Worm (Caenorhabditis elegans) whole organism, L4 larva: ENCODE measurements around the gene unc-68.
A peak's percentile ranks its signal among the peaks of the same experiment; 100 is the strongest.

ENCODE experiments used
- F44E2.7 ChIP-seq: fragments of 200-800 bp; sonication (Bioruptor generic); IDR thresholded peaks from 2 replicates; pipeline ENCODE4 v2.1.2; 2022; ENCODE audit warnings: missing genetic modification characterization, missing compliant biosample characterization
- T20F7.1 ChIP-seq: fragments of 200-800 bp; sonication (Bioruptor generic); optimal IDR thresholded peaks from 2 replicates; lab custom pipeline; 2018; ENCODE audit warnings: mild to moderate bottlenecking, missing genetic modification characterization, missing compliant biosample characterization
- Y105C5A.15 ChIP-seq: fragments of 200-800 bp; sonication (Bioruptor generic); IDR thresholded peaks from 2 replicates; pipeline ENCODE4 v1.3.6; 2022; ENCODE audit warnings: missing genetic modification characterization, missing compliant biosample characterization
- Y75B8A.6 ChIP-seq: fragments of 200-800 bp; sonication (Bioruptor generic); IDR thresholded peaks from 2 replicates; pipeline ENCODE4 v1.3.6; 2022; ENCODE audit warnings: missing genetic modification reagents, missing genetic modification characterization, missing compliant biosample characterization
- ZK337.2 ChIP-seq: fragments of 200-800 bp; sonication (Bioruptor generic); IDR thresholded peaks from 2 replicates; pipeline ENCODE4 v1.3.6; 2022; ENCODE audit warnings: missing genetic modification reagents, missing genetic modification characterization, missing compliant biosample characterization
- aha-1 ChIP-seq: fragments of 150-350 bp; peaks from one replicate; lab custom pipeline; 2014; ENCODE audit warnings: missing biosample characterization, missing genetic modification characterization
- ama-1 ChIP-seq: fragments of 150-350 bp; optimal IDR thresholded peaks from 2 replicates; lab custom pipeline; 2014; ENCODE audit warnings: inconsistent platforms, mixed read lengths
- ceh-44 ChIP-seq: fragments of 200-800 bp; sonication (Bioruptor generic); IDR thresholded peaks from 2 replicates; pipeline ENCODE4 v1.3.6; 2022; ENCODE audit warnings: missing genetic modification reagents, missing genetic modification characterization, missing compliant biosample characterization
- ceh-62 ChIP-seq: sonication (generic microtip); optimal IDR thresholded peaks from 2 replicates; lab custom pipeline; 2017; ENCODE audit warnings: missing biosample characterization, missing genetic modification characterization
- cey-2 ChIP-seq: sonication (generic microtip); optimal IDR thresholded peaks from 3 replicates; lab custom pipeline; 2017; ENCODE audit warnings: missing genetic modification characterization, mild to moderate bottlenecking, missing compliant biosample characterization, antibody characterized with exemption, borderline replicate concordance; ENCODE audit not compliant: insufficient read depth
- daf-16 ChIP-seq, 3 experiments: sonication (generic microtip); optimal IDR thresholded peaks; 2 replicates each; lab custom pipeline; 2016 to 2017; ENCODE audit warnings: missing genetic modification characterization in 3 of 3, missing genetic modification reagents in 3 of 3, mild to moderate bottlenecking in 2 of 3, missing compliant biosample characterization in 2 of 3, missing biosample characterization in 1 of 3, moderate library complexity in 1 of 3
- daf-19 ChIP-seq: fragments of 200-800 bp; sonication (Bioruptor generic); conservative IDR thresholded peaks from 2 replicates; pipeline ENCODE4 v1.3.6; 2022; ENCODE audit warnings: missing genetic modification characterization, missing compliant biosample characterization
- dmd-6 ChIP-seq: fragments of 200-800 bp; sonication (Bioruptor generic); IDR thresholded peaks from 2 replicates; pipeline ENCODE4 v1.3.6; 2022; ENCODE audit warnings: missing genetic modification reagents, missing genetic modification characterization, missing compliant biosample characterization
- dmd-9 ChIP-seq: fragments of 200-800 bp; sonication (Bioruptor generic); IDR thresholded peaks from 2 replicates; pipeline ENCODE4 v1.3.6; 2022; ENCODE audit warnings: missing genetic modification reagents, missing genetic modification characterization, missing compliant biosample characterization
- dve-1 ChIP-seq: sonication (generic microtip); optimal IDR thresholded peaks from 2 replicates; lab custom pipeline; 2017; ENCODE audit warnings: antibody characterized with exemption, mild to moderate bottlenecking, missing genetic modification characterization, missing compliant biosample characterization; ENCODE audit not compliant: insufficient read depth
- egl-27 ChIP-seq: sonication (generic microtip); optimal IDR thresholded peaks from 3 replicates; lab custom pipeline; 2017; ENCODE audit warnings: missing biosample characterization, missing genetic modification reagents, missing genetic modification characterization
- hlh-11 ChIP-seq: fragments of 200-800 bp; sonication (Bioruptor generic); optimal IDR thresholded peaks from 2 replicates; lab custom pipeline; 2018; ENCODE audit warnings: mild to moderate bottlenecking, missing genetic modification characterization, missing compliant biosample characterization
- lin-13 ChIP-seq: fragments of 150-350 bp; optimal IDR thresholded peaks from 2 replicates; lab custom pipeline; 2014; ENCODE audit warnings: missing biosample characterization, missing genetic modification reagents, missing genetic modification characterization
- lin-39 ChIP-seq: fragments of 150-350 bp; optimal IDR thresholded peaks from 2 replicates; lab custom pipeline; 2014; ENCODE audit warnings: missing biosample characterization, missing genetic modification reagents, missing genetic modification characterization
- madf-5 ChIP-seq, 2 experiments: fragments of 200-800 bp; sonication (Bioruptor generic); IDR thresholded peaks; 2 replicates each; pipeline ENCODE4 v1.3.6; 2022; ENCODE audit warnings: missing compliant biosample characterization in 2 of 2, missing genetic modification characterization in 2 of 2
- mdl-1 ChIP-seq, 2 experiments: fragments of 150-350 bp in 1 of 2; sonication (generic microtip) in 1 of 2; optimal IDR thresholded peaks; 2 replicates each; lab custom pipeline; 2014 to 2017; ENCODE audit warnings: missing biosample characterization in 2 of 2, missing genetic modification characterization in 2 of 2
- mdt-29 ChIP-seq: fragments of 200-800 bp; sonication (Bioruptor generic); IDR thresholded peaks from 2 replicates; pipeline ENCODE4 v1.3.6; 2022; ENCODE audit warnings: missing genetic modification reagents, missing genetic modification characterization, missing compliant biosample characterization
- mep-1 ChIP-seq: fragments of 150-350 bp; sonication (generic microtip); optimal IDR thresholded peaks from 3 replicates; lab custom pipeline; 2014; ENCODE audit warnings: missing biosample characterization, missing genetic modification characterization
- nhr-10 ChIP-seq: fragments of 150-350 bp; optimal IDR thresholded peaks from 2 replicates; lab custom pipeline; 2014; ENCODE audit warnings: missing biosample characterization, missing genetic modification characterization
- nhr-102 ChIP-seq: sonication (generic microtip); optimal IDR thresholded peaks from 2 replicates; lab custom pipeline; 2016; ENCODE audit warnings: mild to moderate bottlenecking, missing genetic modification characterization, moderate library complexity, missing compliant biosample characterization
- nhr-111 ChIP-seq: fragments of 200-800 bp; sonication (Bioruptor generic); optimal IDR thresholded peaks from 2 replicates; lab custom pipeline; 2018; ENCODE audit warnings: mild to moderate bottlenecking, missing genetic modification characterization, missing compliant biosample characterization
- nhr-25 ChIP-seq: sonication (generic microtip); optimal IDR thresholded peaks from 2 replicates; lab custom pipeline; 2017; ENCODE audit warnings: missing genetic modification characterization, mild to moderate bottlenecking, missing compliant biosample characterization, antibody characterized with exemption, moderate library complexity, borderline replicate concordance; ENCODE audit not compliant: insufficient read depth
- nhr-28 ChIP-seq: fragments of 150-350 bp; optimal IDR thresholded peaks from 2 replicates; lab custom pipeline; 2014; ENCODE audit warnings: missing biosample characterization, missing genetic modification characterization
- nhr-76 ChIP-seq: fragments of 150-350 bp; optimal IDR thresholded peaks from 2 replicates; lab custom pipeline; 2014; ENCODE audit warnings: missing biosample characterization, missing genetic modification characterization
- php-3 ChIP-seq: fragments of 200-800 bp; sonication (Bioruptor generic); IDR thresholded peaks from 2 replicates; pipeline ENCODE4 v1.3.6; 2022; ENCODE audit warnings: missing genetic modification reagents, missing genetic modification characterization, missing compliant biosample characterization
- pqm-1 ChIP-seq: sonication (generic microtip); optimal IDR thresholded peaks from 2 replicates; lab custom pipeline; 2017; ENCODE audit warnings: missing biosample characterization, missing genetic modification characterization
- rbr-2 ChIP-seq: sonication (generic microtip); optimal IDR thresholded peaks from 2 replicates; lab custom pipeline; 2016; ENCODE audit warnings: missing genotype, missing genetic modification characterization, missing compliant biosample characterization
- saeg-2 ChIP-seq: fragments of 200-800 bp; sonication (Bioruptor generic); IDR thresholded peaks from 2 replicates; pipeline ENCODE4 v1.3.6; 2022; ENCODE audit warnings: missing genetic modification reagents, missing genetic modification characterization, missing compliant biosample characterization
- set-16 ChIP-seq: fragments of 200-800 bp; sonication (Bioruptor generic); IDR thresholded peaks from 2 replicates; pipeline ENCODE4 v1.3.6; 2022; ENCODE audit warnings: missing genetic modification reagents, missing genetic modification characterization, missing compliant biosample characterization
- spr-3 ChIP-seq: fragments of 200-800 bp; sonication (Bioruptor generic); optimal IDR thresholded peaks from 2 replicates; lab custom pipeline; 2018; ENCODE audit warnings: mild to moderate bottlenecking, missing genetic modification characterization, missing compliant biosample characterization
- tag-97 ChIP-seq: fragments of 200-800 bp; sonication (Bioruptor generic); IDR thresholded peaks from 2 replicates; pipeline ENCODE4 v1.3.6; 2022; ENCODE audit warnings: missing genetic modification characterization, missing compliant biosample characterization
- tra-1 ChIP-seq: fragments of 200-800 bp; sonication (Bioruptor generic); IDR thresholded peaks from 2 replicates; pipeline ENCODE4 v1.3.6; 2022; ENCODE audit warnings: missing genetic modification reagents, missing genetic modification characterization, missing compliant biosample characterization
- unc-130 ChIP-seq: sonication (generic microtip); optimal IDR thresholded peaks from 2 replicates; lab custom pipeline; 2016; ENCODE audit warnings: missing genetic modification reagents, missing genetic modification characterization, missing compliant biosample characterization
- unc-39 ChIP-seq: sonication (generic microtip); optimal IDR thresholded peaks from 2 replicates; lab custom pipeline; 2017; ENCODE audit warnings: missing biosample characterization, missing genetic modification characterization
- unc-62 ChIP-seq, 3 experiments: fragments of 150-350 bp in 1 of 3; sonication (generic microtip); optimal IDR thresholded peaks in 2 of 3; peaks in 1 of 3; 1 replicate in 1 of 3; 2 replicates in 2 of 3; lab custom pipeline; 2014 to 2017; ENCODE audit warnings: missing biosample characterization in 3 of 3, missing genetic modification characterization in 3 of 3, missing genetic modification reagents in 3 of 3, missing genotype in 1 of 3
- zag-1 ChIP-seq: fragments of 150-350 bp; optimal IDR thresholded peaks from 2 replicates; lab custom pipeline; 2014; ENCODE audit warnings: missing biosample characterization, missing genetic modification characterization
- zfp-3 ChIP-seq: fragments of 200-800 bp; sonication (Bioruptor generic); conservative IDR thresholded peaks from 2 replicates; pipeline ENCODE4 v1.3.6; 2022; ENCODE audit warnings: missing genetic modification reagents, missing genetic modification characterization, missing compliant biosample characterization
- zip-11 ChIP-seq: fragments of 200-800 bp; sonication (Bioruptor generic); IDR thresholded peaks from 2 replicates; pipeline ENCODE4 v1.3.6; 2022; ENCODE audit warnings: missing genetic modification characterization, missing compliant biosample characterization

The unc-68 gene

ce11 chrV:6888828-6889227, 40.0 kb downstream of the unc-68 start (continued):
- TF ChIP-seq T20F7.1 (GFP tag; lab: Kevin White, UChicago) (no peak), nhr-102 (tag; lab: Kevin White, UChicago) (peak; percentile 80), unc-130 (GFP tag; lab: Kevin White, UChicago) (peak; percentile 48), tra-1 (GFP tag; lab: Robert Waterston, UW) (peak; percentile 71), set-16 (GFP tag; lab: Robert Waterston, UW) (peak; percentile 65), egl-27 (tag; lab: Kevin White, UChicago) (no peak), tag-97 (GFP tag; lab: Robert Waterston, UW) (no peak), lin-39 (tag; lab: Kevin White, UChicago) (no peak), cey-2 (no peak), nhr-10 (tag; lab: Kevin White, UChicago) (no peak), ceh-44 (GFP tag; lab: Robert Waterston, UW) (peak; percentile 16; the same call in 1 of the 2 replicates)
- TF ChIP-seq, all 104 proteins: peak for 61

ce11 chrV:6885070-6885469, 43.8 kb downstream of the unc-68 start:
- TF ChIP-seq aha-1 (tag; lab: Kevin White, UChicago) (peak; percentile 94), mdt-29 (no peak)

- TF ChIP-seq madf-5 (GFP tag; IDR thresholded peaks at IDR 0.05; lab: Robert Waterston, UW) (no peak), ama-1 (lab: Kevin White, UChicago) (no peak), aha-1 (tag; lab: Kevin White, UChicago) (peak; percentile 92), Y75B8A.6 (GFP tag; lab: Robert Waterston, UW) (no peak), daf-19 (GFP tag; lab: Robert Waterston, UW) (no peak)
These were observed 46.3 kb downstream of the unc-68 start for ce11 chrV:6882452-6882939.

ce11 chrV:6881735-6882134, 47.1 kb downstream of the unc-68 start:
- TF ChIP-seq zip-11 (GFP tag; lab: Robert Waterston, UW) (no peak), daf-16 (GFP tag; optimal IDR thresholded peaks at IDR 0.05; lab: Kevin White, UChicago) (no peak), daf-16 (tag; optimal IDR thresholded peaks at IDR 0.05; lab: Kevin White, UChicago) (peak; percentile 79), zfp-3 (GFP tag; lab: Robert Waterston, UW) (no peak), dmd-6 (peak; percentile 31; the same call in 1 of the 2 replicates), nhr-25 (tag; lab: Kevin White, UChicago) (no peak), dve-1 (tag; lab: Kevin White, UChicago) (peak; percentile 14), dmd-9 (no peak), T20F7.1 (GFP tag; lab: Kevin White, UChicago) (no peak), rbr-2 (tag; lab: Kevin White, UChicago) (no peak), egl-27 (tag; lab: Kevin White, UChicago) (no peak), pqm-1 (peak; percentile 72), unc-62 (GFP tag; optimal IDR thresholded peaks at IDR 0.05 in 1 of 2; lab: Kevin White, UChicago) (no peak), unc-62 (tag; optimal IDR thresholded peaks at IDR 0.05; lab: Kevin White, UChicago) (no peak), mdl-1 (tag; optimal IDR thresholded peaks at IDR 0.05; lab: Kevin White, UChicago) (no peak), lin-13 (GFP tag; lab: Kevin White, UChicago) (no peak), ceh-62 (tag; lab: Kevin White, UChicago) (no peak), unc-130 (GFP tag; lab: Kevin White, UChicago) (no peak), hlh-11 (tag; lab: Kevin White, UChicago) (peak; percentile 30), nhr-28 (tag; lab: Kevin White, UChicago) (peak; percentile 55), unc-39 (tag; lab: Kevin White, UChicago) (no peak), Y105C5A.15 (GFP tag; lab: Robert Waterston, UW) (no peak), F44E2.7 (GFP tag; lab: Robert Waterston, UW) (no peak), saeg-2 (no peak), zag-1 (no peak), ZK337.2 (GFP tag; lab: Robert Waterston, UW) (no peak), nhr-111 (GFP tag; lab: Kevin White, UChicago) (no peak), mep-1 (tag; lab: Kevin White, UChicago) (no peak), nhr-10 (tag; lab: Kevin White, UChicago) (no peak), nhr-76 (no peak), madf-5 (GFP tag; IDR thresholded peaks at IDR 0.05; lab: Robert Waterston, UW) (no peak), tra-1 (GFP tag; lab: Robert Waterston, UW) (no peak), ceh-44 (GFP tag; lab: Robert Waterston, UW) (no peak), spr-3 (no peak), php-3 (GFP tag; lab: Robert Waterston, UW) (no peak)
